Fruit fly (Drosophila melanogaster): ENCODE measurements around the gene vret.

dm6 chr3R:22701793-22702192, 43.6 kb downstream of the vret start, which contains the start of the genes CG6972 and CCAP:
- TF ChIP-seq Vsx1 (GFP tag; optimal IDR thresholded peaks at IDR 0.05) (no peak), gcm2 (GFP tag; optimal IDR thresholded peaks at IDR 0.05) (no peak), Taf1 (GFP tag; IDR thresholded peaks at IDR 0.05) (no peak), CG5953 (GFP tag; IDR thresholded peaks at IDR 0.05) (no peak), fd64A (GFP tag; optimal IDR thresholded peaks at IDR 0.05) (no peak), CG13624 (GFP tag; optimal IDR thresholded peaks at IDR 0.05) (no peak), CG3995 (GFP tag; optimal IDR thresholded peaks at IDR 0.05) (no peak), CG18011 (GFP tag; optimal IDR thresholded peaks at IDR 0.05) (no peak)

Data from whole organism, embryonic.